Fruit fly (Drosophila melanogaster): ENCODE results near the gene Rpn5.
A peak's percentile ranks its signal among the peaks of the same experiment; 100 is the strongest.

Rpn5 gene

dm6 chr3R:5758624-5759209, 30.6 kb upstream of the Rpn5 start, which contains the start of gene Sec8:
Gene Sec8, minus strand, starts transcription at chr3R:5758997.
- TF ChIP-seq Trl (optimal IDR thresholded peaks at IDR 0.05), result no peak
- peak; percentile 23 for TF ChIP-seq Trl (GFP tag; optimal IDR thresholded peaks at IDR 0.05)
- TF ChIP-seq Rfx (GFP tag; IDR thresholded peaks at IDR 0.05), result peak; percentile 66; the same call in 1 of the 2 replicates
- no peak for TF ChIP-seq Eip74EF (GFP tag; optimal IDR thresholded peaks at IDR 0.05)
- no peak for TF ChIP-seq unpg (GFP tag; optimal IDR thresholded peaks at IDR 0.05)
- peak; percentile 81 for TF ChIP-seq Myb (GFP tag; optimal IDR thresholded peaks at IDR 0.05)
- TF ChIP-seq Ptx1 (GFP tag; IDR thresholded peaks at IDR 0.05), result no peak
- no peak for TF ChIP-seq CrebB (tag; optimal IDR thresholded peaks at IDR 0.05)
- peak; percentile 74 for TF ChIP-seq CG34224 (GFP tag; IDR thresholded peaks at IDR 0.05; ENCODE audit: partially characterized antibody)
- TF ChIP-seq CG15269 (tag; optimal IDR thresholded peaks at IDR 0.05), result no peak
- TF ChIP-seq tgo (GFP tag; IDR thresholded peaks at IDR 0.05), result 0 out of 3 replicates have a peak, but pooled peaks have one; percentile 31
- TF ChIP-seq wek (GFP tag; optimal IDR thresholded peaks at IDR 0.05), result no peak
- TF ChIP-seq tin (GFP tag; optimal IDR thresholded peaks at IDR 0.05), result peak; percentile 60
- peak; percentile 68 for TF ChIP-seq slbo (GFP tag; IDR thresholded peaks at IDR 0.05)
- TF ChIP-seq Stat92E (GFP tag; optimal IDR thresholded peaks at IDR 0.05), result peak in 1 of 3 experiments; percentile 15
- TF ChIP-seq CG7963 (GFP tag; IDR thresholded peaks at IDR 0.05; ENCODE audit: partially characterized antibody), result peak; percentile 55; the same call in 2 of the 3 replicates
- TF ChIP-seq disco-r (GFP tag; optimal IDR thresholded peaks at IDR 0.05), result no peak
- peak; percentile 79 for TF ChIP-seq CG42726 (GFP tag; IDR thresholded peaks at IDR 0.05; ENCODE audit: partially characterized antibody)
- peak; percentile 81; the same call in 2 of the 4 replicates for TF ChIP-seq chinmo (GFP tag; IDR thresholded peaks at IDR 0.05; ENCODE audit: partially characterized antibody)
- TF ChIP-seq BEAF-32 (GFP tag; optimal IDR thresholded peaks at IDR 0.05), result peak; percentile 93
- TF ChIP-seq CoRest (tag; optimal IDR thresholded peaks at IDR 0.05), result peak; percentile 60
- no peak for TF ChIP-seq Usf (GFP tag; optimal IDR thresholded peaks at IDR 0.05)
- TF ChIP-seq CG17802 (tag; optimal IDR thresholded peaks at IDR 0.05), result no peak
- peak; percentile 90 for TF ChIP-seq CG16813 (GFP tag; IDR thresholded peaks at IDR 0.05; ENCODE audit: partially characterized antibody)
- TF ChIP-seq CG11085 (GFP tag; IDR thresholded peaks at IDR 0.05), result no peak
- no peak for TF ChIP-seq Atf6 (GFP tag; IDR thresholded peaks at IDR 0.05)
- no peak for TF ChIP-seq sima (GFP tag; optimal IDR thresholded peaks at IDR 0.05)
- no peak for TF ChIP-seq ap (GFP tag; IDR thresholded peaks at IDR 0.05)
- no peak for TF ChIP-seq H2.0 (GFP tag; IDR thresholded peaks at IDR 0.05)
- TF ChIP-seq Sin3A (optimal IDR thresholded peaks at IDR 0.05), result peak; percentile 56
- peak; percentile 40 for TF ChIP-seq Bteb2 (GFP tag; optimal IDR thresholded peaks at IDR 0.05)
- TF ChIP-seq crol (GFP tag; IDR thresholded peaks at IDR 0.05), result no peak
- TF ChIP-seq CG3407 (GFP tag; optimal IDR thresholded peaks at IDR 0.05), result no peak
- no peak for TF ChIP-seq CG33557 (GFP tag; optimal IDR thresholded peaks at IDR 0.05)
- TF ChIP-seq CG3065 (GFP tag; optimal IDR thresholded peaks at IDR 0.05), result no peak
- TF ChIP-seq CG18476 (GFP tag; optimal IDR thresholded peaks at IDR 0.05), result no peak
- no peak for TF ChIP-seq CG8388 (GFP tag; optimal IDR thresholded peaks at IDR 0.05)
- TF ChIP-seq CG1024 (GFP tag; IDR thresholded peaks at IDR 0.05), result no peak
- no peak for TF ChIP-seq org-1 (GFP tag; optimal IDR thresholded peaks at IDR 0.05)
- no peak for TF ChIP-seq H15 (GFP tag; IDR thresholded peaks at IDR 0.05)
- TF ChIP-seq CG2875 (GFP tag; optimal IDR thresholded peaks at IDR 0.05), result no peak
- no peak for TF ChIP-seq NC2β (GFP tag; optimal IDR thresholded peaks at IDR 0.05)
- TF ChIP-seq gcm2 (GFP tag; optimal IDR thresholded peaks at IDR 0.05), result no peak
- TF ChIP-seq fd64A (GFP tag; optimal IDR thresholded peaks at IDR 0.05), result no peak
- TF ChIP-seq Meics (GFP tag; optimal IDR thresholded peaks at IDR 0.05), result no peak
- no peak for TF ChIP-seq CG1832 (GFP tag; optimal IDR thresholded peaks at IDR 0.05)
- TF ChIP-seq CG7839 (tag; optimal IDR thresholded peaks at IDR 0.05), result no peak
- TF ChIP-seq CG17361 (GFP tag; IDR thresholded peaks at IDR 0.05), result no peak
- TF ChIP-seq CG12744 (GFP tag; optimal IDR thresholded peaks at IDR 0.05), result peak; percentile 27
- TF ChIP-seq pum (GFP tag; optimal IDR thresholded peaks at IDR 0.05), result peak; percentile 9

Data from whole organism, embryonic.